Fruit fly (Drosophila melanogaster) whole organism, embryonic: ENCODE data around the gene Acp32CD.
A peak's percentile ranks its signal among the peaks of the same experiment; 100 is the strongest.

ENCODE experiments used
- Antp ChIP-seq: fragments of 200-800 bp; sonication (Bioruptor generic); optimal IDR thresholded peaks from 3 replicates; lab custom pipeline; 2016; ENCODE audit warnings: missing biosample characterization, missing genetic modification characterization
- Bteb2 ChIP-seq: fragments of 200-800 bp; sonication (Bioruptor generic); optimal IDR thresholded peaks from 2 replicates; lab custom pipeline; 2016; ENCODE audit warnings: missing biosample characterization, missing genetic modification characterization
- CG1024 ChIP-seq: fragments of 200-800 bp; sonication (Bioruptor generic); IDR thresholded peaks from 2 replicates; pipeline ENCODE4 v1.3.6; 2022; ENCODE audit warnings: missing biosample characterization, missing genetic modification characterization
- CG10543 ChIP-seq: fragments of 200-800 bp; sonication (Bioruptor generic); optimal IDR thresholded peaks from 3 replicates; lab custom pipeline; 2017; ENCODE audit warnings: missing biosample characterization, mild to moderate bottlenecking, missing genetic modification characterization, moderate library complexity
- CG13775 ChIP-seq: fragments of 200-800 bp; sonication (Bioruptor generic); optimal IDR thresholded peaks from 3 replicates; lab custom pipeline; 2017; ENCODE audit warnings: missing biosample characterization, mild to moderate bottlenecking, missing genetic modification characterization
- CG14860 ChIP-seq: fragments of 200-800 bp; sonication (Bioruptor generic); IDR thresholded peaks from 3 replicates; pipeline ENCODE4 v1.3.6; 2022; ENCODE audit warnings: missing biosample characterization, missing genetic modification characterization; ENCODE audit not compliant: partially characterized antibody
- CG15011 ChIP-seq: fragments of 200-800 bp; sonication (Bioruptor generic); optimal IDR thresholded peaks from 3 replicates; lab custom pipeline; 2018; ENCODE audit warnings: missing biosample characterization, mild to moderate bottlenecking, missing genetic modification characterization
- CG16815 ChIP-seq: fragments of 200-800 bp; sonication (Bioruptor generic); optimal IDR thresholded peaks from 3 replicates; lab custom pipeline; 2017; ENCODE audit warnings: missing biosample characterization, mild to moderate bottlenecking, missing genetic modification characterization
- CG17385 ChIP-seq: fragments of 200-800 bp; sonication (Bioruptor generic); optimal IDR thresholded peaks from 3 replicates; lab custom pipeline; 2018; ENCODE audit warnings: missing biosample characterization, mild to moderate bottlenecking, missing genetic modification characterization
- CG18262 ChIP-seq: fragments of 200-800 bp; optimal IDR thresholded peaks from 3 replicates; lab custom pipeline; 2019; ENCODE audit warnings: missing biosample characterization, mild to moderate bottlenecking, missing genetic modification characterization, moderate library complexity
- CG1832 ChIP-seq: fragments of 200-800 bp; sonication (Bioruptor generic); optimal IDR thresholded peaks from 2 replicates; lab custom pipeline; 2017; ENCODE audit warnings: missing biosample characterization, mild to moderate bottlenecking, missing genetic modification characterization, inconsistent platforms
- CG31388 ChIP-seq: fragments of 200-800 bp; sonication (Bioruptor generic); optimal IDR thresholded peaks from 2 replicates; lab custom pipeline; 2016; ENCODE audit warnings: missing biosample characterization, missing genetic modification characterization
- CG33213 ChIP-seq: fragments of 200-800 bp; sonication (Bioruptor generic); optimal IDR thresholded peaks from 3 replicates; lab custom pipeline; 2016; ENCODE audit warnings: missing biosample characterization, missing genetic modification characterization
- CG34422 ChIP-seq: fragments of 200-800 bp; sonication (Bioruptor generic); IDR thresholded peaks from 3 replicates; pipeline ENCODE4 v1.3.6; 2022; ENCODE audit warnings: missing biosample characterization, missing genetic modification characterization
- CG4360 ChIP-seq: fragments of 200-800 bp; sonication (Bioruptor generic); IDR thresholded peaks from 2 replicates; pipeline ENCODE4 v1.3.6; 2022; ENCODE audit warnings: missing biosample characterization, missing genetic modification characterization
- CG43689 ChIP-seq: fragments of 200-800 bp; sonication (Bioruptor generic); IDR thresholded peaks from 2 replicates; pipeline ENCODE4 v1.3.6; 2022; ENCODE audit warnings: missing biosample characterization, missing genetic modification characterization
- CG7357 ChIP-seq: fragments of 200-800 bp; sonication (Bioruptor generic); IDR thresholded peaks from 3 replicates; pipeline ENCODE4 v1.3.6; 2022; ENCODE audit warnings: missing biosample characterization, missing genetic modification characterization
- CG9215 ChIP-seq: fragments of 200-800 bp; sonication (Bioruptor generic); IDR thresholded peaks from 2 replicates; pipeline ENCODE4 v1.3.6; 2022; ENCODE audit warnings: missing biosample characterization, missing genetic modification characterization
- Deaf1 ChIP-seq: fragments of 200-800 bp; optimal IDR thresholded peaks from 3 replicates; lab custom pipeline; 2019; ENCODE audit warnings: missing biosample characterization, mild to moderate bottlenecking, missing genetic modification characterization, moderate library complexity
- Doc3 ChIP-seq: fragments of 200-800 bp; sonication (Bioruptor generic); IDR thresholded peaks from 3 replicates; pipeline ENCODE4 v1.3.6; 2022; ENCODE audit warnings: missing biosample characterization, missing genetic modification characterization; ENCODE audit not compliant: partially characterized antibody
- E2f1 ChIP-seq: fragments of 200-800 bp; sonication (Bioruptor generic); IDR thresholded peaks from 2 replicates; pipeline ENCODE4 v1.3.6; 2022; ENCODE audit warnings: missing biosample characterization, missing genetic modification characterization
- HLH54F ChIP-seq: fragments of 200-800 bp; sonication (Bioruptor generic); optimal IDR thresholded peaks from 3 replicates; lab custom pipeline; 2016; ENCODE audit warnings: missing biosample characterization, missing genetic modification characterization
- HmgZ ChIP-seq: fragments of 200-800 bp; sonication (Bioruptor generic); optimal IDR thresholded peaks from 2 replicates; lab custom pipeline; 2018; ENCODE audit warnings: missing biosample characterization, mild to moderate bottlenecking, missing genetic modification characterization
- Med ChIP-seq: fragments of 200-800 bp; sonication (Bioruptor generic); peaks from one replicate; lab custom pipeline; 2016; ENCODE audit warnings: missing biosample characterization, missing genetic modification characterization, mild to moderate bottlenecking, inconsistent platforms, moderate library complexity
- Myb ChIP-seq: fragments of 200-800 bp; sonication (Bioruptor generic); optimal IDR thresholded peaks from 2 replicates; lab custom pipeline; 2016; ENCODE audit warnings: missing biosample characterization, missing genetic modification characterization
- Nf-YA ChIP-seq: fragments of 200-800 bp; sonication (Bioruptor generic); IDR thresholded peaks from 2 replicates; pipeline ENCODE4 v1.3.6; 2022; ENCODE audit warnings: missing biosample characterization, missing genetic modification characterization
- PHDP ChIP-seq: fragments of 200-800 bp; sonication (Bioruptor generic); optimal IDR thresholded peaks from 3 replicates; lab custom pipeline; 2018; ENCODE audit warnings: missing biosample characterization, mild to moderate bottlenecking, missing genetic modification characterization, moderate library complexity
- Scr ChIP-seq: fragments of 200-800 bp; sonication (Bioruptor generic); IDR thresholded peaks from 2 replicates; pipeline ENCODE4 v1.3.6; 2022; ENCODE audit warnings: missing biosample characterization, missing genetic modification characterization; ENCODE audit not compliant: partially characterized antibody
- Xbp1 ChIP-seq: fragments of 200-800 bp; sonication (Bioruptor generic); optimal IDR thresholded peaks from 3 replicates; lab custom pipeline; 2016; ENCODE audit warnings: missing biosample characterization, mild to moderate bottlenecking, missing genetic modification characterization
- abd-A ChIP-seq: fragments of 200-800 bp; sonication (Bioruptor generic); optimal IDR thresholded peaks from 3 replicates; lab custom pipeline; 2019; ENCODE audit warnings: missing biosample characterization, mild to moderate bottlenecking, missing genetic modification characterization, moderate library complexity
- bab2 ChIP-seq: fragments of 200-800 bp; sonication (Bioruptor generic); optimal IDR thresholded peaks from 2 replicates; lab custom pipeline; 2016; ENCODE audit warnings: missing biosample characterization, missing genetic modification characterization
- br ChIP-seq: fragments of >200 bp; optimal IDR thresholded peaks from 2 replicates; lab custom pipeline; 2017
- btn ChIP-seq: fragments of 200-800 bp; sonication (Bioruptor generic); optimal IDR thresholded peaks from 2 replicates; lab custom pipeline; 2016; ENCODE audit warnings: missing biosample characterization, missing genetic modification characterization
- dmrt11E ChIP-seq: fragments of 200-800 bp; sonication (Bioruptor generic); optimal IDR thresholded peaks from 3 replicates; lab custom pipeline; 2018; ENCODE audit warnings: missing biosample characterization, mild to moderate bottlenecking, missing genetic modification characterization, moderate library complexity
- ewg ChIP-seq: fragments of 200-800 bp; sonication (Bioruptor generic); optimal IDR thresholded peaks from 3 replicates; lab custom pipeline; 2017; ENCODE audit warnings: mild to moderate bottlenecking, missing biosample characterization, missing genetic modification reagents, missing genetic modification characterization
- fd96Cb ChIP-seq: fragments of 200-800 bp; sonication (Bioruptor generic); optimal IDR thresholded peaks from 2 replicates; lab custom pipeline; 2018; ENCODE audit warnings: missing biosample characterization, mild to moderate bottlenecking, missing genetic modification characterization, moderate library complexity
- gce ChIP-seq: fragments of 200-800 bp; sonication (Bioruptor generic); IDR thresholded peaks from 3 replicates; pipeline ENCODE4 v1.3.6; 2022; ENCODE audit warnings: missing biosample characterization, missing genetic modification characterization
- gfzf ChIP-seq: fragments of 200-800 bp; sonication (Bioruptor generic); optimal IDR thresholded peaks from 2 replicates; lab custom pipeline; 2016; ENCODE audit warnings: missing biosample characterization, mild to moderate bottlenecking, missing genetic modification characterization, moderate library complexity
- gro ChIP-seq: fragments of 200-800 bp; sonication (Bioruptor generic); optimal IDR thresholded peaks from 2 replicates; lab custom pipeline; 2016; ENCODE audit warnings: missing biosample characterization, missing genetic modification characterization
- hkb ChIP-seq, 2 experiments: fragments of 200-800 bp in 1 of 2; fragments of >200 bp in 1 of 2; sonication (Bioruptor generic) in 1 of 2; IDR thresholded peaks in 1 of 2; optimal IDR thresholded peaks in 1 of 2; 2 replicates each; pipeline versions ENCODE4 v1.3.6 to Lab custom; 2017 to 2022; ENCODE audit warnings: missing biosample characterization in 1 of 2, missing genetic modification characterization in 1 of 2
- maf-S ChIP-seq: fragments of 200-800 bp; sonication (Bioruptor generic); optimal IDR thresholded peaks from 2 replicates; lab custom pipeline; 2016; ENCODE audit warnings: missing biosample characterization, missing genetic modification characterization
- onecut ChIP-seq: fragments of 200-800 bp; sonication (Bioruptor generic); IDR thresholded peaks from 2 replicates; pipeline ENCODE4 v1.3.6; 2022; ENCODE audit warnings: missing biosample characterization, missing genetic modification characterization
- pum ChIP-seq: fragments of 200-800 bp; sonication (Bioruptor generic); optimal IDR thresholded peaks from 2 replicates; lab custom pipeline; 2016; ENCODE audit warnings: missing biosample characterization, missing genetic modification characterization
- run ChIP-seq: fragments of 200-800 bp; sonication (Bioruptor generic); optimal IDR thresholded peaks from 3 replicates; lab custom pipeline; 2018; ENCODE audit warnings: missing biosample characterization, mild to moderate bottlenecking, missing genetic modification characterization
- sc ChIP-seq, 3 experiments: fragments of >200 bp in 2 of 3; fragments of 200-800 bp in 1 of 3; sonication (Bioruptor generic) in 1 of 3; optimal IDR thresholded peaks; 2 replicates in 2 of 3; 3 replicates in 1 of 3; lab custom pipeline; 2017; ENCODE audit warnings: mild to moderate bottlenecking in 1 of 3, missing biosample characterization in 1 of 3, missing genetic modification characterization in 1 of 3, missing genetic modification reagents in 1 of 3
- vvl ChIP-seq: fragments of 200-800 bp; sonication (Bioruptor generic); IDR thresholded peaks from 2 replicates; pipeline ENCODE4 v1.3.6; 2022; ENCODE audit warnings: missing biosample characterization, missing genetic modification characterization
- z ChIP-seq: fragments of 200-800 bp; sonication (Bioruptor generic); IDR thresholded peaks from 3 replicates; pipeline ENCODE4 v1.3.6; 2022; ENCODE audit warnings: missing biosample characterization, missing genetic modification characterization
- zfh2 ChIP-seq: fragments of 200-800 bp; sonication (Bioruptor generic); optimal IDR thresholded peaks from 2 replicates; lab custom pipeline; 2016; ENCODE audit warnings: missing biosample characterization, missing genetic modification characterization

The Acp32CD gene

dm6 chr2L:11037583-11038517 lies 22.4 kb downstream of the Acp32CD start (continued):
- TF ChIP-seq CG15011 (GFP tag; lab: Kevin White, UChicago) (no peak), CG18262 (peak; percentile 78), sc (optimal IDR thresholded peaks at IDR 0.05; lab: Kevin White, UChicago) (no peak), sc (GFP tag; optimal IDR thresholded peaks at IDR 0.05; lab: Kevin White, UChicago) (peak; percentile 51), CG13775 (GFP tag; lab: Kevin White, UChicago) (peak; percentile 50), run (tag; lab: Kevin White, UChicago) (peak; percentile 31), CG33213 (GFP tag; lab: Kevin White, UChicago) (no peak), CG31388 (no peak), bab2 (peak; percentile 45), HLH54F (peak; percentile 20), Antp (GFP tag; lab: Kevin White, UChicago) (peak; percentile 7), CG10543 (peak; percentile 47), CG43689 (GFP tag; lab: Robert Waterston, UW) (no peak), ewg (GFP tag; lab: Kevin White, UChicago) (peak; percentile 41), hkb (optimal IDR thresholded peaks at IDR 0.05; lab: Kevin White, UChicago) (no peak), hkb (GFP tag; IDR thresholded peaks at IDR 0.05; lab: Robert Waterston, UW) (peak; percentile 23; the same call in 1 of the 2 replicates), Bteb2 (GFP tag; lab: Kevin White, UChicago) (peak; percentile 53), CG14860 (GFP tag; lab: Robert Waterston, UW) (no peak), onecut (GFP tag; lab: Robert Waterston, UW) (no peak), E2f1 (GFP tag; lab: Robert Waterston, UW) (no peak), Med (peak; percentile 75), Nf-YA (no peak), btn (GFP tag; lab: Kevin White, UChicago) (no peak), CG1024 (no peak), CG7357 (no peak), zfh2 (GFP tag; lab: Kevin White, UChicago) (peak; percentile 15), dmrt11E (peak; percentile 73), PHDP (tag; lab: Kevin White, UChicago) (peak; percentile 68), CG1832 (GFP tag; lab: Kevin White, UChicago) (no peak), fd96Cb (peak; percentile 44), Doc3 (GFP tag; lab: Robert Waterston, UW) (no peak), Scr (GFP tag; lab: Robert Waterston, UW) (no peak), abd-A (no peak), CG17385 (peak; percentile 47), CG34422 (GFP tag; lab: Robert Waterston, UW) (0 out of 3 replicates have a peak, but pooled peaks have one; percentile 27), CG16815 (GFP tag; lab: Kevin White, UChicago) (peak; percentile 52), CG4360 (GFP tag; lab: Robert Waterston, UW) (no peak), vvl (peak; percentile 45; the same call in 1 of the 2 replicates), gfzf (GFP tag; lab: Kevin White, UChicago) (no peak), z (GFP tag; lab: Robert Waterston, UW) (peak; percentile 67; the same call in 2 of the 3 replicates), gce (GFP tag; lab: Robert Waterston, UW) (no peak), CG9215 (GFP tag; lab: Robert Waterston, UW) (no peak), HmgZ (tag; lab: Kevin White, UChicago) (no peak), br (lab: Kevin White, UChicago) (no peak), gro (GFP tag; lab: Kevin White, UChicago) (no peak), Myb (GFP tag; lab: Kevin White, UChicago) (peak; percentile 3), pum (peak; percentile 28), Xbp1 (GFP tag; lab: Kevin White, UChicago) (peak; percentile 62), maf-S (GFP tag; lab: Kevin White, UChicago) (no peak), Deaf1 (tag; lab: Kevin White, UChicago) (no peak)
